Worm (Caenorhabditis elegans) whole organism, L3 larva: ENCODE data around the gene kcc-1.

ENCODE experiments used
- R02D3.7 ChIP-seq: fragments of 150-350 bp; optimal IDR thresholded peaks from 2 replicates; lab custom pipeline; 2014; ENCODE audit warnings: missing biosample characterization, missing genetic modification characterization
- ZK546.5 ChIP-seq: sonication (generic microtip); optimal IDR thresholded peaks from 2 replicates; lab custom pipeline; 2017; ENCODE audit warnings: missing biosample characterization, missing genetic modification characterization
- aly-2 ChIP-seq: fragments of 150-350 bp; optimal IDR thresholded peaks from 2 replicates; lab custom pipeline; 2014; ENCODE audit warnings: missing biosample characterization, missing genetic modification characterization
- ama-1 ChIP-seq: fragments of 150-350 bp; optimal IDR thresholded peaks from 2 replicates; lab custom pipeline; 2018
- ceh-16 ChIP-seq: sonication (generic microtip); optimal IDR thresholded peaks from 2 replicates; lab custom pipeline; 2017; ENCODE audit warnings: missing biosample characterization, missing genetic modification characterization
- ceh-28 ChIP-seq: fragments of 150-350 bp; optimal IDR thresholded peaks from 2 replicates; lab custom pipeline; 2014; ENCODE audit warnings: missing biosample characterization, missing genetic modification reagents, missing genetic modification characterization
- ceh-82 ChIP-seq: fragments of 150-350 bp; optimal IDR thresholded peaks from 2 replicates; lab custom pipeline; 2014; ENCODE audit warnings: missing biosample characterization, missing genetic modification characterization
- ceh-9 ChIP-seq: sonication (generic microtip); optimal IDR thresholded peaks from 2 replicates; lab custom pipeline; 2018; ENCODE audit warnings: missing biosample characterization, missing genetic modification characterization
- egl-27 ChIP-seq: sonication (generic microtip); optimal IDR thresholded peaks from 4 replicates; lab custom pipeline; 2017; ENCODE audit warnings: missing biosample characterization, missing genetic modification reagents, missing genetic modification characterization
- egl-5 ChIP-seq: fragments of 150-350 bp; optimal IDR thresholded peaks from 2 replicates; lab custom pipeline; 2017; ENCODE audit warnings: missing biosample characterization, missing genetic modification reagents, missing genetic modification characterization, inconsistent platforms
- elt-1 ChIP-seq: fragments of 150-350 bp; optimal IDR thresholded peaks from 2 replicates; lab custom pipeline; 2014; ENCODE audit warnings: missing biosample characterization, missing genetic modification characterization
- elt-2 ChIP-seq: sonication (generic microtip); optimal IDR thresholded peaks from 2 replicates; lab custom pipeline; 2016; ENCODE audit warnings: missing genetic modification reagents, mild to moderate bottlenecking, missing genetic modification characterization, missing compliant biosample characterization
- elt-3 ChIP-seq, 3 experiments: fragments of 150-350 bp in 1 of 3; sonication (generic microtip) in 2 of 3; optimal IDR thresholded peaks; 2 replicates in 2 of 3; 4 replicates in 1 of 3; lab custom pipeline; 2014 to 2017; ENCODE audit warnings: missing biosample characterization in 3 of 3, missing genetic modification characterization in 3 of 3
- eor-1 ChIP-seq, 2 experiments: fragments of 150-350 bp; optimal IDR thresholded peaks; 2 replicates each; lab custom pipeline; 2014 to 2018; ENCODE audit warnings: missing biosample characterization in 2 of 2, missing genetic modification characterization in 2 of 2
- fkh-10 ChIP-seq: sonication (generic microtip); optimal IDR thresholded peaks from 2 replicates; lab custom pipeline; 2017; ENCODE audit warnings: missing biosample characterization, missing genetic modification reagents, missing genetic modification characterization
- fkh-2 ChIP-seq: fragments of 150-350 bp; optimal IDR thresholded peaks from 2 replicates; lab custom pipeline; 2014; ENCODE audit warnings: missing biosample characterization, missing genetic modification reagents, missing genetic modification characterization
- fos-1 ChIP-seq: fragments of 150-350 bp; optimal IDR thresholded peaks from 2 replicates; lab custom pipeline; 2014; ENCODE audit warnings: missing biosample characterization, missing genetic modification characterization
- hmg-11 ChIP-seq: sonication (generic microtip); optimal IDR thresholded peaks from 2 replicates; lab custom pipeline; 2016; ENCODE audit warnings: missing genetic modification characterization, missing compliant biosample characterization
- jun-1 ChIP-seq: fragments of 150-350 bp; optimal IDR thresholded peaks from 2 replicates; lab custom pipeline; 2014; ENCODE audit warnings: missing biosample characterization, missing genetic modification reagents, missing genetic modification characterization
- lin-15B ChIP-seq: fragments of 150-350 bp; optimal IDR thresholded peaks from 2 replicates; lab custom pipeline; 2014; ENCODE audit warnings: missing biosample characterization, missing genetic modification characterization
- lin-39 ChIP-seq: fragments of 150-350 bp; optimal IDR thresholded peaks from 2 replicates; lab custom pipeline; 2018; ENCODE audit warnings: missing biosample characterization, missing genetic modification reagents, missing genetic modification characterization
- lsy-12 ChIP-seq: sonication (generic microtip); optimal IDR thresholded peaks from 2 replicates; lab custom pipeline; 2016; ENCODE audit warnings: mild to moderate bottlenecking, missing genetic modification characterization, missing compliant biosample characterization
- mdl-1 ChIP-seq: fragments of 150-350 bp; optimal IDR thresholded peaks from 2 replicates; lab custom pipeline; 2014; ENCODE audit warnings: missing biosample characterization, missing genetic modification characterization
- mml-1 ChIP-seq: fragments of 150-350 bp; sonication (generic microtip); optimal IDR thresholded peaks from 3 replicates; lab custom pipeline; 2014; ENCODE audit warnings: missing biosample characterization, missing genetic modification characterization
- nfya-1 ChIP-seq: sonication (generic microtip); optimal IDR thresholded peaks from 2 replicates; lab custom pipeline; 2017; ENCODE audit warnings: missing genetic modification characterization, mild to moderate bottlenecking, missing compliant biosample characterization, antibody characterized with exemption, moderate library complexity; ENCODE audit not compliant: insufficient read depth
- nhr-11 ChIP-seq: fragments of 150-350 bp; optimal IDR thresholded peaks from 2 replicates; lab custom pipeline; 2014; ENCODE audit warnings: missing biosample characterization, missing genetic modification characterization
- nhr-12 ChIP-seq: fragments of 150-350 bp; optimal IDR thresholded peaks from 2 replicates; lab custom pipeline; 2014; ENCODE audit warnings: missing biosample characterization, missing genetic modification characterization
- nhr-23 ChIP-seq: fragments of 150-350 bp; optimal IDR thresholded peaks from 2 replicates; lab custom pipeline; 2014; ENCODE audit warnings: missing biosample characterization, missing genetic modification reagents, missing genetic modification characterization
- nhr-237 ChIP-seq: fragments of 150-350 bp; optimal IDR thresholded peaks from 2 replicates; lab custom pipeline; 2014; ENCODE audit warnings: missing biosample characterization, missing genetic modification characterization
- nhr-25 ChIP-seq: sonication (generic microtip); optimal IDR thresholded peaks from 2 replicates; lab custom pipeline; 2017; ENCODE audit warnings: missing biosample characterization, missing genetic modification characterization
- nhr-28 ChIP-seq: fragments of 150-350 bp; optimal IDR thresholded peaks from 2 replicates; lab custom pipeline; 2014; ENCODE audit warnings: missing biosample characterization, missing genetic modification characterization
- nhr-43 ChIP-seq: sonication (generic microtip); optimal IDR thresholded peaks from 2 replicates; lab custom pipeline; 2016; ENCODE audit warnings: mild to moderate bottlenecking, missing genetic modification characterization, missing compliant biosample characterization; ENCODE audit not compliant: poor library complexity, severe bottlenecking
- nhr-67 ChIP-seq: fragments of 150-350 bp; optimal IDR thresholded peaks from 2 replicates; lab custom pipeline; 2014; ENCODE audit warnings: missing biosample characterization, missing genetic modification characterization
- nhr-76 ChIP-seq: fragments of 150-350 bp; sonication (generic microtip); optimal IDR thresholded peaks from 5 replicates; lab custom pipeline; 2014; ENCODE audit warnings: missing biosample characterization, missing genetic modification characterization
- nhr-77 ChIP-seq: fragments of 150-350 bp; optimal IDR thresholded peaks from 2 replicates; lab custom pipeline; 2014; ENCODE audit warnings: missing biosample characterization, missing genetic modification characterization
- pha-4 ChIP-seq: fragments of 150-350 bp; optimal IDR thresholded peaks from 2 replicates; lab custom pipeline; 2014; ENCODE audit warnings: missing biosample characterization, missing genetic modification reagents, missing genetic modification characterization
- pqm-1 ChIP-seq: fragments of 150-350 bp; optimal IDR thresholded peaks from 2 replicates; lab custom pipeline; 2017; ENCODE audit warnings: missing biosample characterization, missing genetic modification characterization, inconsistent platforms
- sea-2 ChIP-seq: fragments of 150-350 bp; sonication (generic microtip); optimal IDR thresholded peaks from 4 replicates; lab custom pipeline; 2014; ENCODE audit warnings: missing biosample characterization, missing genetic modification reagents, missing genetic modification characterization
- skn-1 ChIP-seq: fragments of 150-350 bp; optimal IDR thresholded peaks from 2 replicates; lab custom pipeline; 2014; ENCODE audit warnings: missing biosample characterization, missing genetic modification characterization
- snpc-4 ChIP-seq: fragments of 150-350 bp; optimal IDR thresholded peaks from 2 replicates; lab custom pipeline; 2014; ENCODE audit warnings: missing biosample characterization, missing genetic modification characterization
- tbx-2 ChIP-seq: sonication (generic microtip); optimal IDR thresholded peaks from 2 replicates; lab custom pipeline; 2016; ENCODE audit warnings: mild to moderate bottlenecking, missing genetic modification characterization, missing compliant biosample characterization
- unc-39 ChIP-seq: sonication (generic microtip); optimal IDR thresholded peaks from 4 replicates; lab custom pipeline; 2017; ENCODE audit warnings: missing biosample characterization, missing genetic modification characterization
- unc-62 ChIP-seq: fragments of 150-350 bp; sonication (generic microtip); optimal IDR thresholded peaks from 4 replicates; lab custom pipeline; 2014; ENCODE audit warnings: missing biosample characterization, missing genetic modification reagents, missing genetic modification characterization
- zag-1 ChIP-seq: fragments of 150-350 bp; optimal IDR thresholded peaks from 2 replicates; lab custom pipeline; 2014; ENCODE audit warnings: missing biosample characterization, missing genetic modification characterization
- ztf-11 ChIP-seq: fragments of 150-350 bp; optimal IDR thresholded peaks from 2 replicates; lab custom pipeline; 2014; ENCODE audit warnings: missing biosample characterization, missing genetic modification characterization
- ztf-4 ChIP-seq: fragments of 150-350 bp; optimal IDR thresholded peaks from 2 replicates; lab custom pipeline; 2014; ENCODE audit warnings: missing biosample characterization, missing genetic modification characterization

Gene kcc-1

DNA sequence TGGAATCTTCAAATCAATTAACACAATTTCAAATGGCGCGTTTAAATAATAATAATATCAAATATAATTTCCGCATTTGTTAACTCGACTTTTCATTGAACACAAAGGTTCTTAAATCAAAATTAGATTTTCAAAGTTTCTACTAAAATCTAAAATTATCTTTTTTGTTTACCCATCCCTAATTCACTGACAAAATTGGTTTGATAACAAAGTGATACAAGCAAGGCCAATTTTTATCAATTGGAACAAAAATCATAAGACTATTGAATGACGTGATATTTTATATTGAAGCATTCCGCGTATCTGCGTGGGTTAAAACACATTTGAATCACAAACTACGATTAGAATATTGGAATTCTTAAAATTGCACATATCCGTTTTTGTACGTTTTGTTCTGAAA lies 15.7 kb upstream of the kcc-1 start:
- TF ChIP-seq tbx-2 (tag; lab: Kevin White, UChicago), result no peak
- peak; percentile 18 for TF ChIP-seq ceh-28 (tag; lab: Kevin White, UChicago)
- TF ChIP-seq eor-1 (tag; optimal IDR thresholded peaks at IDR 0.05; lab: Kevin White, UChicago), result no peak
- no peak for TF ChIP-seq ceh-9 (tag; lab: Kevin White, UChicago)
- TF ChIP-seq nhr-11 (tag; lab: Kevin White, UChicago), result no peak
- no peak for TF ChIP-seq ztf-4 (tag; lab: Kevin White, UChicago)
- no peak for TF ChIP-seq nhr-67 (tag; lab: Kevin White, UChicago)
- no peak for TF ChIP-seq nhr-77 (tag; lab: Kevin White, UChicago)
- no peak for TF ChIP-seq fkh-2 (tag; lab: Kevin White, UChicago)
- TF ChIP-seq ceh-82 (tag; lab: Kevin White, UChicago), result no peak
- peak; percentile 77 for TF ChIP-seq jun-1 (tag; lab: Kevin White, UChicago)
- TF ChIP-seq nhr-25 (tag; lab: Kevin White, UChicago), result no peak
- TF ChIP-seq nhr-23, result no peak
- no peak for TF ChIP-seq egl-27 (tag; lab: Kevin White, UChicago)
- peak; percentile 94 for TF ChIP-seq pqm-1 (tag; lab: Kevin White, UChicago)
- no peak for TF ChIP-seq lsy-12 (tag; lab: Kevin White, UChicago)
- TF ChIP-seq elt-1 (tag; lab: Kevin White, UChicago), result no peak
- TF ChIP-seq nhr-12 (tag; lab: Kevin White, UChicago), result no peak
- no peak for TF ChIP-seq egl-5
- TF ChIP-seq nhr-28 (tag; lab: Kevin White, UChicago), result no peak
- TF ChIP-seq lin-15B (tag; lab: Kevin White, UChicago), result no peak
- no peak for TF ChIP-seq pha-4 (tag; lab: Kevin White, UChicago)
- TF ChIP-seq sea-2 (GFP tag; lab: Kevin White, UChicago), result no peak
- no peak for TF ChIP-seq ama-1 (lab: Kevin White, UChicago)
- TF ChIP-seq fos-1 (tag; lab: Kevin White, UChicago), result no peak
- TF ChIP-seq hmg-11 (tag; lab: Kevin White, UChicago), result no peak
- no peak for TF ChIP-seq fkh-10 (GFP tag; lab: Kevin White, UChicago)
- TF ChIP-seq zag-1 (tag; lab: Kevin White, UChicago), result no peak
- no peak for TF ChIP-seq ztf-11 (tag; lab: Kevin White, UChicago)
- TF ChIP-seq nfya-1, result no peak
- TF ChIP-seq unc-62 (GFP tag; lab: Kevin White, UChicago), result no peak
- no peak for TF ChIP-seq R02D3.7 (tag; lab: Kevin White, UChicago)
- no peak for TF ChIP-seq ceh-16 (tag; lab: Kevin White, UChicago)
- no peak for TF ChIP-seq unc-39 (tag; lab: Kevin White, UChicago)
- TF ChIP-seq nhr-237 (tag; lab: Kevin White, UChicago), result no peak
- peak; percentile 94 for TF ChIP-seq elt-2 (tag; lab: Kevin White, UChicago)
- TF ChIP-seq nhr-76, result no peak
- TF ChIP-seq mml-1 (tag; lab: Kevin White, UChicago), result no peak
- TF ChIP-seq aly-2 (tag; lab: Kevin White, UChicago), result no peak
- TF ChIP-seq snpc-4 (tag; lab: Kevin White, UChicago), result no peak
- no peak for TF ChIP-seq lin-39 (tag; lab: Kevin White, UChicago)
- TF ChIP-seq elt-3 (tag; optimal IDR thresholded peaks at IDR 0.05; lab: Kevin White, UChicago), result peak in 1 of 3 experiments; percentile 21
- no peak for TF ChIP-seq ZK546.5
- no peak for TF ChIP-seq nhr-43 (tag; lab: Kevin White, UChicago)

DNA sequence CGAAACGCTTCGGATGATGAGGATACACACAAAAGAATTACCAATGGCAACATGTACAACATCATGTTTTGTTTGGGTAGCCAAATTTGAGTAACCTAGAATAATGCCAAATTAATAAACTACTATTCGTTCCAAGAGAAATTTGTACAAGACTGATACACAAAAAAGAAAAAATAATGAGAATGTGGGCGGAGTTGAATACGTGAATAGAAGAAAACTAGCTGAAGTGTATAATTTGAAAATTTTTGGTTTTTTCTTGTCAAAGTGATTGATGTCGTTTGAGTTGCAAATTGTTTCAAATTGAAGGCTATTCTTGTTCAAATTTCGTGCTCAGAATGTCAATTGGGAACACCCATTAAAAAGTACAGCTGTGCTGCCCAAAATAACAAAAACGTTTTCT lies 14.3 kb upstream of the kcc-1 start, which contains the start of gene R13A1.5:
Gene R13A1.5 (minus strand): TSS at position 101 of the 400 bp plus-strand sequence.
- TF ChIP-seq skn-1 (no peak), fos-1 (tag; lab: Kevin White, UChicago) (no peak), nhr-76 (no peak), unc-62 (GFP tag; lab: Kevin White, UChicago) (no peak), lin-39 (tag; lab: Kevin White, UChicago) (no peak), nhr-12 (tag; lab: Kevin White, UChicago) (no peak), lin-15B (tag; lab: Kevin White, UChicago) (no peak), ceh-82 (tag; lab: Kevin White, UChicago) (no peak), hmg-11 (tag; lab: Kevin White, UChicago) (no peak), elt-1 (tag; lab: Kevin White, UChicago) (no peak), nhr-67 (tag; lab: Kevin White, UChicago) (no peak), nfya-1 (no peak), mdl-1 (tag; lab: Kevin White, UChicago) (no peak)
